Fruit fly (Drosophila melanogaster): Measurements from ENCODE around the gene ome.

Gene ome

dm6 chr3L:14678097-14678679 is 5.5 kb downstream of the ome start, which contains the start of gene CG4914 (continued):
- peak; percentile 93 for TF ChIP-seq nmo (GFP tag; optimal IDR thresholded peaks at IDR 0.05)
- peak; percentile 74 for TF ChIP-seq fd96Cb (tag; optimal IDR thresholded peaks at IDR 0.05)
- peak; percentile 49; the same call in 1 of the 2 replicates for TF ChIP-seq al (GFP tag; IDR thresholded peaks at IDR 0.05)
- peak; percentile 80 for TF ChIP-seq trem (tag; optimal IDR thresholded peaks at IDR 0.05)
- no peak for TF ChIP-seq CG7745 (tag; optimal IDR thresholded peaks at IDR 0.05)
- TF ChIP-seq CG18619 (GFP tag; optimal IDR thresholded peaks at IDR 0.05): peak; percentile 76
- TF ChIP-seq vnd (GFP tag; IDR thresholded peaks at IDR 0.05; ENCODE audit: partially characterized antibody): no peak
- TF ChIP-seq cad (GFP tag; optimal IDR thresholded peaks at IDR 0.05): no peak
- TF ChIP-seq CG18476 (GFP tag; optimal IDR thresholded peaks at IDR 0.05): peak; percentile 60
- TF ChIP-seq chinmo (GFP tag; IDR thresholded peaks at IDR 0.05; ENCODE audit: partially characterized antibody): no peak
- peak; percentile 55 for TF ChIP-seq HHEX (GFP tag; optimal IDR thresholded peaks at IDR 0.05)
- TF ChIP-seq vvl (GFP tag; IDR thresholded peaks at IDR 0.05): peak; percentile 76
- peak in 1 of 3 experiments; percentile 61 for TF ChIP-seq Stat92E (GFP tag; optimal IDR thresholded peaks at IDR 0.05)
- TF ChIP-seq Hey (tag; optimal IDR thresholded peaks at IDR 0.05): no peak
- no peak for TF ChIP-seq usp (GFP tag; optimal IDR thresholded peaks at IDR 0.05)
- no peak for TF ChIP-seq CG8944 (GFP tag; optimal IDR thresholded peaks at IDR 0.05)
- no peak for TF ChIP-seq Hr39 (optimal IDR thresholded peaks at IDR 0.05)
- TF ChIP-seq CG7372 (GFP tag; IDR thresholded peaks at IDR 0.05): 0 out of 2 replicates have a peak, but pooled peaks have one; percentile 22
- no peak for TF ChIP-seq CG3995 (GFP tag; optimal IDR thresholded peaks at IDR 0.05)
- no peak for TF ChIP-seq shn (GFP tag; optimal IDR thresholded peaks at IDR 0.05)
- peak; percentile 54 for TF ChIP-seq CG6654 (GFP tag; optimal IDR thresholded peaks at IDR 0.05)
- peak; percentile 67 for TF ChIP-seq E2f1 (GFP tag; IDR thresholded peaks at IDR 0.05)
- peak; percentile 35; the same call in 1 of the 2 replicates for TF ChIP-seq Atf6 (GFP tag; IDR thresholded peaks at IDR 0.05)
- TF ChIP-seq tna (GFP tag; IDR thresholded peaks at IDR 0.05; ENCODE audit: partially characterized antibody): no peak
- TF ChIP-seq Mes4 (GFP tag; optimal IDR thresholded peaks at IDR 0.05): no peak
- no peak for TF ChIP-seq HLHmδ (GFP tag; optimal IDR thresholded peaks at IDR 0.05)
- TF ChIP-seq ac (GFP tag; optimal IDR thresholded peaks at IDR 0.05): no peak
- peak; percentile 19; the same call in 1 of the 2 replicates for TF ChIP-seq CG5953 (GFP tag; IDR thresholded peaks at IDR 0.05)
- no peak for TF ChIP-seq disco-r (GFP tag; optimal IDR thresholded peaks at IDR 0.05)
- no peak for TF ChIP-seq jumu (GFP tag; optimal IDR thresholded peaks at IDR 0.05)
- TF ChIP-seq CG11456 (GFP tag; IDR thresholded peaks at IDR 0.05): no peak
- peak; percentile 14 for TF ChIP-seq ems (GFP tag; optimal IDR thresholded peaks at IDR 0.05)
- TF ChIP-seq wor (GFP tag; IDR thresholded peaks at IDR 0.05): no peak
- TF ChIP-seq inv (GFP tag; IDR thresholded peaks at IDR 0.05; ENCODE audit: partially characterized antibody): no peak
- no peak for TF ChIP-seq pros (GFP tag; optimal IDR thresholded peaks at IDR 0.05)
- TF ChIP-seq CG16863 (GFP tag; optimal IDR thresholded peaks at IDR 0.05): peak; percentile 8
- TF ChIP-seq emc (GFP tag; optimal IDR thresholded peaks at IDR 0.05): no peak
- no peak for TF ChIP-seq CG8478 (optimal IDR thresholded peaks at IDR 0.05)
- peak; percentile 44; the same call in 2 of the 3 replicates for TF ChIP-seq CG7357 (GFP tag; IDR thresholded peaks at IDR 0.05)
- peak; percentile 35 for TF ChIP-seq CG8359 (GFP tag; optimal IDR thresholded peaks at IDR 0.05; ENCODE audit: borderline replicate concordance)
- TF ChIP-seq kay (GFP tag; optimal IDR thresholded peaks at IDR 0.05): peak; percentile 26
- TF ChIP-seq tio (GFP tag; optimal IDR thresholded peaks at IDR 0.05): peak; percentile 85
- 0 out of 3 replicates have a peak, but pooled peaks have one; percentile 46 for TF ChIP-seq otp (GFP tag; IDR thresholded peaks at IDR 0.05)
- peak; percentile 49 for TF ChIP-seq nau (GFP tag; optimal IDR thresholded peaks at IDR 0.05)
- peak; percentile 45; the same call in 1 of the 2 replicates for TF ChIP-seq CG32767 (GFP tag; IDR thresholded peaks at IDR 0.05)
- peak; percentile 50 for TF ChIP-seq CG10431 (GFP tag; optimal IDR thresholded peaks at IDR 0.05)
- no peak for TF ChIP-seq CG3838 (GFP tag; optimal IDR thresholded peaks at IDR 0.05)
- TF ChIP-seq CG32772 (GFP tag; IDR thresholded peaks at IDR 0.05): peak; percentile 50; the same call in 1 of the 2 replicates
- peak; percentile 79 for TF ChIP-seq CG1602 (GFP tag; optimal IDR thresholded peaks at IDR 0.05)
- TF ChIP-seq Aef1 (GFP tag; IDR thresholded peaks at IDR 0.05): peak; percentile 40; the same call in 1 of the 3 replicates
- TF ChIP-seq ato (GFP tag; IDR thresholded peaks at IDR 0.05; ENCODE audit: partially characterized antibody): no peak

Measured in whole organism, embryonic.